Worm (Caenorhabditis elegans) whole organism, young adult: ENCODE data around the gene F20G2.2.
A peak's percentile ranks its signal among the peaks of the same experiment; 100 is the strongest.

ENCODE experiments used
- B0035.1 ChIP-seq: sonication (generic microtip); optimal IDR thresholded peaks from 2 replicates; lab custom pipeline; 2016; ENCODE audit warnings: missing genetic modification characterization, mild to moderate bottlenecking, missing compliant biosample characterization, missing genotype, missing genetic modification reagents
- F23B12.7 ChIP-seq: sonication (generic microtip); optimal IDR thresholded peaks from 2 replicates; lab custom pipeline; 2017; ENCODE audit warnings: missing genetic modification characterization, mild to moderate bottlenecking, missing compliant biosample characterization, antibody characterized with exemption, moderate library complexity; ENCODE audit not compliant: insufficient read depth
- F37B4.10 ChIP-seq: fragments of 200-800 bp; sonication (Bioruptor generic); IDR thresholded peaks from 2 replicates; pipeline ENCODE4 v1.3.6; 2022; ENCODE audit warnings: missing genetic modification characterization, missing compliant biosample characterization
- T26A5.8 ChIP-seq: sonication (generic microtip); optimal IDR thresholded peaks from 2 replicates; lab custom pipeline; 2016; ENCODE audit warnings: missing genetic modification characterization, missing compliant biosample characterization
- Y67H2A.10 ChIP-seq: fragments of 200-800 bp; sonication (Bioruptor generic); conservative IDR thresholded peaks from 2 replicates; pipeline ENCODE4 v1.3.6; 2022; ENCODE audit warnings: missing genetic modification reagents, missing genetic modification characterization, missing compliant biosample characterization
- attf-5 ChIP-seq: fragments of 200-800 bp; sonication (Bioruptor generic); optimal IDR thresholded peaks from 2 replicates; lab custom pipeline; 2018; ENCODE audit warnings: mild to moderate bottlenecking, missing genetic modification characterization, missing compliant biosample characterization
- ccch-3 ChIP-seq: fragments of 200-800 bp; sonication (Bioruptor generic); optimal IDR thresholded peaks from 2 replicates; lab custom pipeline; 2018; ENCODE audit warnings: mild to moderate bottlenecking, missing genetic modification characterization, missing compliant biosample characterization
- cebp-2 ChIP-seq: fragments of 200-800 bp; sonication (Bioruptor generic); IDR thresholded peaks from 2 replicates; pipeline ENCODE4 v1.3.6; 2022; ENCODE audit warnings: missing genetic modification characterization, missing compliant biosample characterization
- ceh-79 ChIP-seq: sonication (generic microtip); optimal IDR thresholded peaks from 2 replicates; lab custom pipeline; 2017; ENCODE audit warnings: mild to moderate bottlenecking, missing genetic modification characterization, missing compliant biosample characterization
- dpl-1 ChIP-seq: fragments of 150-350 bp; optimal IDR thresholded peaks from 2 replicates; lab custom pipeline; 2014; ENCODE audit warnings: missing biosample characterization, missing genetic modification reagents, missing genetic modification characterization
- efl-1 ChIP-seq: fragments of 150-350 bp; optimal IDR thresholded peaks from 2 replicates; lab custom pipeline; 2014; ENCODE audit warnings: missing biosample characterization, missing genetic modification reagents, missing genetic modification characterization
- him-1 ChIP-seq: sonication (generic microtip); optimal IDR thresholded peaks from 2 replicates; lab custom pipeline; 2016; ENCODE audit warnings: missing genotype, missing genetic modification reagents, missing genetic modification characterization, missing compliant biosample characterization
- hlh-12 ChIP-seq: sonication (generic microtip); optimal IDR thresholded peaks from 2 replicates; lab custom pipeline; 2016; ENCODE audit warnings: missing genetic modification characterization, missing compliant biosample characterization
- hmg-1.2 ChIP-seq: fragments of 200-800 bp; sonication (Bioruptor generic); IDR thresholded peaks from 2 replicates; pipeline ENCODE4 v1.3.6; 2022; ENCODE audit warnings: missing genetic modification reagents, missing genetic modification characterization, missing compliant biosample characterization
- hmg-20 ChIP-seq: fragments of 200-800 bp; sonication (Bioruptor generic); IDR thresholded peaks from 2 replicates; pipeline ENCODE4 v1.3.6; 2022; ENCODE audit warnings: missing genetic modification reagents, missing genetic modification characterization, missing compliant biosample characterization
- lag-1 ChIP-seq: fragments of 200-800 bp; sonication (Bioruptor generic); IDR thresholded peaks from 2 replicates; pipeline ENCODE4 v1.3.6; 2022; ENCODE audit warnings: missing genetic modification reagents, missing genetic modification characterization, missing compliant biosample characterization
- lin-26 ChIP-seq: fragments of 200-800 bp; sonication (Bioruptor generic); IDR thresholded peaks from 2 replicates; pipeline ENCODE4 v1.3.6; 2022; ENCODE audit warnings: missing genetic modification reagents, missing genetic modification characterization, missing compliant biosample characterization
- lin-35 ChIP-seq, 3 experiments: fragments of 150-350 bp in 2 of 3; sonication (generic microtip) in 1 of 3; optimal IDR thresholded peaks; 2 replicates each; lab custom pipeline; 2014 to 2018; ENCODE audit warnings: missing biosample characterization in 3 of 3, missing genetic modification characterization in 3 of 3, missing genetic modification reagents in 3 of 3
- lin-40 ChIP-seq: sonication (generic microtip); optimal IDR thresholded peaks from 2 replicates; lab custom pipeline; 2016; ENCODE audit warnings: missing genetic modification characterization, mild to moderate bottlenecking, missing compliant biosample characterization, missing genotype, missing genetic modification reagents
- lir-1 ChIP-seq: fragments of 200-800 bp; sonication (Bioruptor generic); conservative IDR thresholded peaks from 2 replicates; pipeline ENCODE4 v1.3.6; 2022; ENCODE audit warnings: missing genetic modification reagents, missing genetic modification characterization, missing compliant biosample characterization
- madf-6 ChIP-seq: fragments of 200-800 bp; sonication (Bioruptor generic); IDR thresholded peaks from 2 replicates; pipeline ENCODE4 v1.3.6; 2022; ENCODE audit warnings: missing genetic modification reagents, missing genetic modification characterization, missing compliant biosample characterization
- mxl-1 ChIP-seq: sonication (generic microtip); optimal IDR thresholded peaks from 2 replicates; lab custom pipeline; 2016; ENCODE audit warnings: missing genetic modification characterization, missing compliant biosample characterization
- nfya-1 ChIP-seq: sonication (generic microtip); optimal IDR thresholded peaks from 2 replicates; lab custom pipeline; 2017; ENCODE audit warnings: antibody characterized with exemption, missing compliant biosample characterization, missing genetic modification characterization, borderline replicate concordance; ENCODE audit not compliant: insufficient read depth
- nfya-2 ChIP-seq: fragments of 200-800 bp; sonication (Bioruptor generic); IDR thresholded peaks from 2 replicates; pipeline ENCODE4 v1.3.6; 2022; ENCODE audit warnings: missing genetic modification reagents, missing genetic modification characterization, missing compliant biosample characterization
- nhr-27 ChIP-seq: fragments of 200-800 bp; sonication (Bioruptor generic); optimal IDR thresholded peaks from 2 replicates; lab custom pipeline; 2018; ENCODE audit warnings: mild to moderate bottlenecking, missing genetic modification characterization, moderate library complexity, missing compliant biosample characterization
- sea-2 ChIP-seq: fragments of 200-800 bp; sonication (Bioruptor generic); IDR thresholded peaks from 2 replicates; pipeline ENCODE4 v1.3.6; 2022; ENCODE audit warnings: missing genetic modification characterization, missing compliant biosample characterization
- snpc-4 ChIP-seq, 5 experiments: fragments of 150-350 bp in 1 of 5; sonication (generic microtip) in 4 of 5; optimal IDR thresholded peaks; 2 replicates each; lab custom pipeline; 2014 to 2018; ENCODE audit warnings: missing genetic modification characterization in 5 of 5, missing biosample characterization in 3 of 5, antibody characterized with exemption in 2 of 5, mild to moderate bottlenecking in 2 of 5, missing compliant biosample characterization in 2 of 5, missing genotype in 2 of 5, moderate library complexity in 2 of 5, missing genetic modification reagents in 1 of 5
- zfh-2 ChIP-seq: fragments of 200-800 bp; sonication (Bioruptor generic); conservative IDR thresholded peaks from 2 replicates; pipeline ENCODE4 v1.3.6; 2022; ENCODE audit warnings: missing genetic modification reagents, missing genetic modification characterization, missing compliant biosample characterization
- ztf-26 ChIP-seq: sonication (generic microtip); optimal IDR thresholded peaks from 2 replicates; lab custom pipeline; 2017; ENCODE audit warnings: missing genetic modification characterization, missing compliant biosample characterization
- ztf-28 ChIP-seq: fragments of 200-800 bp; sonication (Bioruptor generic); IDR thresholded peaks from 2 replicates; pipeline ENCODE4 v1.3.6; 2022; ENCODE audit warnings: missing genetic modification reagents, missing genetic modification characterization, missing compliant biosample characterization

F20G2.2 gene

ce11 chrV:13768388-13768787 lies 12.2 kb upstream of the F20G2.2 start, which contains the start of gene F20G2.3 (continued):
- TF ChIP-seq lin-35 (GFP tag; optimal IDR thresholded peaks at IDR 0.05; lab: Kevin White, UChicago) (no peak), ztf-26 (tag; lab: Kevin White, UChicago) (no peak), mxl-1 (tag; lab: Kevin White, UChicago) (no peak), Y67H2A.10 (GFP tag; lab: Robert Waterston, UW) (no peak), him-1 (tag; lab: Kevin White, UChicago) (no peak)

- TF ChIP-seq nhr-27 (tag; lab: Kevin White, UChicago) = no peak
- no peak for TF ChIP-seq nfya-2 (GFP tag; lab: Robert Waterston, UW)
- no peak for TF ChIP-seq cebp-2 (GFP tag; lab: Robert Waterston, UW)
- TF ChIP-seq hmg-1.2 (GFP tag; lab: Robert Waterston, UW) = no peak
- TF ChIP-seq dpl-1 (GFP tag; lab: Kevin White, UChicago) = no peak
- TF ChIP-seq nfya-1 (tag; lab: Kevin White, UChicago) = no peak
- TF ChIP-seq madf-6 (GFP tag; lab: Robert Waterston, UW) = no peak
- TF ChIP-seq, all 124 proteins: peak for 0
These were observed 7.5 kb upstream of the F20G2.2 start for ce11 chrV:13763723-13764122.

ce11 chrV:13762426-13763127 lies 6.4 kb upstream of the F20G2.2 start, which contains the start of gene F20G2.6:
F20G2.6 (plus strand) TSS chrV:13763077.
- TF ChIP-seq lin-26 (GFP tag; lab: Robert Waterston, UW) = no peak
- TF ChIP-seq B0035.1 (tag; lab: Kevin White, UChicago) = no peak
- TF ChIP-seq zfh-2 (GFP tag; lab: Robert Waterston, UW) = no peak
- no peak for TF ChIP-seq sea-2 (GFP tag; lab: Robert Waterston, UW)
- TF ChIP-seq ceh-79 = no peak
- no peak for TF ChIP-seq ztf-28 (GFP tag; lab: Robert Waterston, UW)
- TF ChIP-seq hmg-20 (GFP tag; lab: Robert Waterston, UW) = no peak
- no peak for TF ChIP-seq snpc-4 (GFP tag; optimal IDR thresholded peaks at IDR 0.05; lab: Kevin White, UChicago)
- no peak for TF ChIP-seq snpc-4 (tag; optimal IDR thresholded peaks at IDR 0.05; lab: Kevin White, UChicago)
- TF ChIP-seq, all 124 proteins: peak for 0

DNA sequence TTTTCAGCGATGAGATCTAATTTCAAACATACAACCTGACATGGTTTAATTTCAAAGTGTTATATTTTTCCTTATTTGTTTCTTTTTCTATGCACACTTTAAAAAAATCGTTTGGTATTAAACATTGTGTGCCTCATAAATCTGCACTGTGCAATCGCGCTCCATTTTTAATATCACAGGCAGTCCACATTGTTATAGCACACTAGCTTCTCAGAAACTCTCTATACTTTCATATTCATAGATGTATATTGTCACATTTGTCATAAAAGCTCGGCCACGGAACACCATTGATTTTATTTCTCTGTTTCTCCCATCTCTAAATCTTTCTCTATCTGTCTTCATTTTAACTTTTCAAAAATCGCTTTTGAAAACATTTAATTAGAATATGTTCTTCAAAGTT lies 1.1 kb upstream of the F20G2.2 start:
- no peak for TF ChIP-seq T26A5.8
- TF ChIP-seq attf-5 = peak; percentile 20
- TF ChIP-seq, all 124 proteins: peak for 1

- no peak for TF ChIP-seq F23B12.7
- no peak for TF ChIP-seq hlh-12 (tag; lab: Kevin White, UChicago)
- TF ChIP-seq F37B4.10 (GFP tag; lab: Robert Waterston, UW) = no peak
- no peak for TF ChIP-seq lin-40
- TF ChIP-seq ccch-3 (GFP tag; lab: Kevin White, UChicago) = no peak
- TF ChIP-seq lir-1 (GFP tag; lab: Robert Waterston, UW) = no peak
- no peak for TF ChIP-seq nfya-2 (GFP tag; lab: Robert Waterston, UW)
- TF ChIP-seq efl-1 (GFP tag; lab: Kevin White, UChicago) = no peak
- TF ChIP-seq lag-1 = no peak
- no peak for TF ChIP-seq ztf-28 (GFP tag; lab: Robert Waterston, UW)
These were observed 2.7 kb downstream of the F20G2.2 start, which contains the start of gene F20G2.1 for ce11 chrV:13753481-13753880. F20G2.1 (minus strand) TSS chrV:13753581.
